Fruit fly (Drosophila melanogaster) whole organism, embryonic: ENCODE measurements around the gene eIF3d1.
A peak's percentile ranks its signal among the peaks of the same experiment; 100 is the strongest.

Experiments used
- Bgb ChIP-seq: fragments of 200-800 bp; sonication (Bioruptor generic); IDR thresholded peaks from 2 replicates; pipeline ENCODE4 v1.3.6; 2022; ENCODE audit warnings: missing biosample characterization, missing genetic modification characterization; ENCODE audit not compliant: partially characterized antibody
- CG10979 ChIP-seq: fragments of 200-800 bp; sonication (Bioruptor generic); optimal IDR thresholded peaks from 2 replicates; lab custom pipeline; 2018; ENCODE audit warnings: missing biosample characterization, mild to moderate bottlenecking, missing genetic modification characterization, moderate library complexity
- CG11456 ChIP-seq: fragments of 200-800 bp; sonication (Bioruptor generic); IDR thresholded peaks from 3 replicates; pipeline ENCODE4 v1.3.6; 2022; ENCODE audit warnings: missing biosample characterization, missing genetic modification characterization
- CG11560 ChIP-seq: fragments of 200-800 bp; sonication (Bioruptor generic); IDR thresholded peaks from 3 replicates; pipeline ENCODE4 v1.3.6; 2022; ENCODE audit warnings: missing biosample characterization, missing genetic modification characterization
- CG11723 ChIP-seq: fragments of 200-800 bp; sonication (Bioruptor generic); optimal IDR thresholded peaks from 2 replicates; lab custom pipeline; 2017; ENCODE audit warnings: missing biosample characterization, mild to moderate bottlenecking, missing genetic modification characterization
- CG12104 ChIP-seq: fragments of 200-800 bp; sonication (Bioruptor generic); optimal IDR thresholded peaks from 3 replicates; lab custom pipeline; 2016; ENCODE audit warnings: missing biosample characterization, missing genetic modification characterization
- CG14014 ChIP-seq: fragments of 200-800 bp; sonication (Bioruptor generic); IDR thresholded peaks from 2 replicates; pipeline ENCODE4 v1.3.6; 2022; ENCODE audit warnings: missing biosample characterization, missing genetic modification characterization
- CG14710 ChIP-seq: fragments of 200-800 bp; sonication (Bioruptor generic); optimal IDR thresholded peaks from 3 replicates; lab custom pipeline; 2019; ENCODE audit warnings: missing biosample characterization, mild to moderate bottlenecking, missing genetic modification characterization, moderate library complexity
- CG1529 ChIP-seq: fragments of 200-800 bp; sonication (Bioruptor generic); optimal IDR thresholded peaks from 3 replicates; lab custom pipeline; 2018; ENCODE audit warnings: missing biosample characterization, missing genetic modification characterization
- CG15696 ChIP-seq: fragments of 200-800 bp; sonication (Bioruptor generic); optimal IDR thresholded peaks from 2 replicates; lab custom pipeline; 2019; ENCODE audit warnings: missing biosample characterization, mild to moderate bottlenecking, missing genetic modification characterization, moderate library complexity
- CG17186 ChIP-seq: fragments of 200-800 bp; sonication (Bioruptor generic); optimal IDR thresholded peaks from 3 replicates; lab custom pipeline; 2017; ENCODE audit warnings: missing biosample characterization, missing genetic modification reagents, missing genetic modification characterization
- CG17361 ChIP-seq: fragments of 200-800 bp; sonication (Bioruptor generic); IDR thresholded peaks from 3 replicates; pipeline ENCODE4 v1.3.6; 2022; ENCODE audit warnings: missing biosample characterization, missing genetic modification characterization
- CG30431 ChIP-seq: fragments of 200-800 bp; sonication (Bioruptor generic); optimal IDR thresholded peaks from 2 replicates; lab custom pipeline; 2017; ENCODE audit warnings: missing biosample characterization, missing genetic modification characterization
- CG3065 ChIP-seq: fragments of 200-800 bp; sonication (Bioruptor generic); optimal IDR thresholded peaks from 2 replicates; lab custom pipeline; 2016; ENCODE audit warnings: missing biosample characterization, missing genetic modification characterization
- CG3281 ChIP-seq: fragments of 200-800 bp; sonication (Bioruptor generic); optimal IDR thresholded peaks from 3 replicates; lab custom pipeline; 2017; ENCODE audit warnings: missing biosample characterization, mild to moderate bottlenecking, missing genetic modification characterization
- CG4404 ChIP-seq: fragments of 200-800 bp; sonication (Bioruptor generic); IDR thresholded peaks from 2 replicates; pipeline ENCODE4 v1.3.6; 2022; ENCODE audit warnings: missing biosample characterization, missing genetic modification characterization
- CG6272 ChIP-seq: fragments of 200-800 bp; sonication (Bioruptor generic); IDR thresholded peaks from 2 replicates; pipeline ENCODE4 v1.3.6; 2022; ENCODE audit warnings: missing biosample characterization, missing genetic modification characterization
- CG6765 ChIP-seq: fragments of 200-800 bp; sonication (Bioruptor generic); optimal IDR thresholded peaks from 3 replicates; lab custom pipeline; 2017; ENCODE audit warnings: missing biosample characterization, mild to moderate bottlenecking, missing genetic modification characterization
- CG6854 ChIP-seq: fragments of 200-800 bp; sonication (Bioruptor generic); optimal IDR thresholded peaks from 3 replicates; lab custom pipeline; 2017; ENCODE audit warnings: missing biosample characterization, mild to moderate bottlenecking, missing genetic modification characterization
- CG7745 ChIP-seq: fragments of 200-800 bp; sonication (Bioruptor generic); optimal IDR thresholded peaks from 2 replicates; lab custom pipeline; 2018; ENCODE audit warnings: missing biosample characterization, mild to moderate bottlenecking, missing genetic modification characterization, moderate library complexity
- CG7839 ChIP-seq: fragments of 200-800 bp; sonication (Bioruptor generic); optimal IDR thresholded peaks from 3 replicates; lab custom pipeline; 2018; ENCODE audit warnings: missing biosample characterization, mild to moderate bottlenecking, missing genetic modification characterization, moderate library complexity
- CG8281 ChIP-seq: fragments of 200-800 bp; sonication (Bioruptor generic); optimal IDR thresholded peaks from 2 replicates; lab custom pipeline; 2018; ENCODE audit warnings: missing biosample characterization, mild to moderate bottlenecking, missing genetic modification characterization, moderate library complexity
- CG9817 ChIP-seq: fragments of 200-800 bp; sonication (Bioruptor generic); optimal IDR thresholded peaks from 2 replicates; lab custom pipeline; 2018; ENCODE audit warnings: missing biosample characterization, mild to moderate bottlenecking, missing genetic modification characterization, moderate library complexity
- CHES-1-like ChIP-seq: fragments of 200-800 bp; sonication (Bioruptor generic); optimal IDR thresholded peaks from 2 replicates; lab custom pipeline; 2016; ENCODE audit warnings: missing biosample characterization, missing genetic modification characterization
- CkIIα-i1 ChIP-seq: fragments of 200-800 bp; sonication (Bioruptor generic); IDR thresholded peaks from 2 replicates; pipeline ENCODE4 v1.3.6; 2022; ENCODE audit warnings: missing biosample characterization, missing genetic modification characterization
- Dad ChIP-seq: fragments of 200-800 bp; sonication (Bioruptor generic); optimal IDR thresholded peaks from 3 replicates; lab custom pipeline; 2016; ENCODE audit warnings: missing biosample characterization, missing genetic modification characterization
- Ets65A ChIP-seq: fragments of 200-800 bp; sonication (Bioruptor generic); peaks from one replicate; lab custom pipeline; 2016; ENCODE audit warnings: missing biosample characterization, missing genetic modification characterization
- Fer3 ChIP-seq: fragments of 200-800 bp; sonication (Bioruptor generic); optimal IDR thresholded peaks from 2 replicates; lab custom pipeline; 2018; ENCODE audit warnings: missing biosample characterization, mild to moderate bottlenecking, missing genetic modification characterization, moderate library complexity
- H15 ChIP-seq: fragments of 200-800 bp; sonication (Bioruptor generic); IDR thresholded peaks from 3 replicates; pipeline ENCODE4 v1.3.6; 2022; ENCODE audit warnings: missing biosample characterization, missing genetic modification characterization
- NFAT ChIP-seq: fragments of 200-800 bp; sonication (Bioruptor generic); IDR thresholded peaks from 2 replicates; pipeline ENCODE4 v1.3.6; 2022; ENCODE audit warnings: missing biosample characterization, missing genetic modification characterization
- Scr ChIP-seq: fragments of 200-800 bp; sonication (Bioruptor generic); IDR thresholded peaks from 2 replicates; pipeline ENCODE4 v1.3.6; 2022; ENCODE audit warnings: missing biosample characterization, missing genetic modification characterization; ENCODE audit not compliant: partially characterized antibody
- Tbp ChIP-seq: fragments of >200 bp; optimal IDR thresholded peaks from 2 replicates; lab custom pipeline; 2018; ENCODE audit warnings: missing biosample characterization, missing genetic modification characterization
- Usf ChIP-seq: fragments of 200-800 bp; sonication (Bioruptor generic); optimal IDR thresholded peaks from 2 replicates; lab custom pipeline; 2017; ENCODE audit warnings: missing genotype, missing biosample characterization, missing genetic modification characterization
- ab ChIP-seq: fragments of 200-800 bp; sonication (Bioruptor generic); optimal IDR thresholded peaks from 2 replicates; lab custom pipeline; 2016; ENCODE audit warnings: missing biosample characterization, missing genetic modification characterization
- ac ChIP-seq: fragments of 200-800 bp; sonication (Bioruptor generic); optimal IDR thresholded peaks from 3 replicates; lab custom pipeline; 2017; ENCODE audit warnings: missing biosample characterization, mild to moderate bottlenecking, missing genetic modification characterization
- danr ChIP-seq: fragments of 200-800 bp; sonication (Bioruptor generic); IDR thresholded peaks from 2 replicates; pipeline ENCODE4 v1.3.6; 2022; ENCODE audit warnings: missing biosample characterization, missing genetic modification characterization
- gcm2 ChIP-seq: fragments of 200-800 bp; sonication (Bioruptor generic); optimal IDR thresholded peaks from 2 replicates; lab custom pipeline; 2016; ENCODE audit warnings: missing biosample characterization, missing genetic modification characterization
- gem ChIP-seq: fragments of 200-800 bp; sonication (Bioruptor generic); optimal IDR thresholded peaks from 2 replicates; lab custom pipeline; 2019; ENCODE audit warnings: missing biosample characterization, mild to moderate bottlenecking, missing genetic modification characterization, moderate library complexity
- gsb-n ChIP-seq: fragments of 200-800 bp; sonication (Bioruptor generic); optimal IDR thresholded peaks from 3 replicates; lab custom pipeline; 2018; ENCODE audit warnings: missing biosample characterization, mild to moderate bottlenecking, missing genetic modification characterization
- hbn ChIP-seq: fragments of 200-800 bp; sonication (Bioruptor generic); IDR thresholded peaks from 2 replicates; pipeline ENCODE4 v1.3.6; 2022; ENCODE audit warnings: missing biosample characterization, missing genetic modification characterization; ENCODE audit not compliant: partially characterized antibody
- inv ChIP-seq: fragments of 200-800 bp; sonication (Bioruptor generic); IDR thresholded peaks from 2 replicates; pipeline ENCODE4 v1.3.6; 2022; ENCODE audit warnings: missing biosample characterization, missing genetic modification characterization; ENCODE audit not compliant: partially characterized antibody
- lov ChIP-seq, 2 experiments: fragments of 200-800 bp in 1 of 2; fragments of >200 bp in 1 of 2; sonication (Bioruptor generic) in 1 of 2; IDR thresholded peaks in 1 of 2; optimal IDR thresholded peaks in 1 of 2; 2 replicates in 1 of 2; 3 replicates in 1 of 2; pipeline versions ENCODE4 v1.3.6 to Lab custom; 2017 to 2022; ENCODE audit warnings: missing biosample characterization in 1 of 2, missing genetic modification characterization in 1 of 2
- maf-S ChIP-seq: fragments of 200-800 bp; sonication (Bioruptor generic); optimal IDR thresholded peaks from 2 replicates; lab custom pipeline; 2016; ENCODE audit warnings: missing biosample characterization, missing genetic modification characterization
- mam ChIP-seq: fragments of 200-800 bp; sonication (Bioruptor generic); optimal IDR thresholded peaks from 3 replicates; lab custom pipeline; 2016; ENCODE audit warnings: missing biosample characterization, missing genetic modification characterization
- nmo ChIP-seq: fragments of 200-800 bp; sonication (Bioruptor generic); optimal IDR thresholded peaks from 2 replicates; lab custom pipeline; 2018; ENCODE audit warnings: missing biosample characterization, mild to moderate bottlenecking, missing genetic modification characterization, moderate library complexity
- peb ChIP-seq: fragments of 200-800 bp; sonication (Bioruptor generic); IDR thresholded peaks from 2 replicates; pipeline ENCODE4 v1.3.6; 2022; ENCODE audit warnings: missing biosample characterization, missing genetic modification characterization
- pzg ChIP-seq: fragments of 200-800 bp; sonication (Bioruptor generic); optimal IDR thresholded peaks from 3 replicates; lab custom pipeline; 2018; ENCODE audit warnings: missing biosample characterization, mild to moderate bottlenecking, missing genetic modification characterization, moderate library complexity
- sim ChIP-seq: fragments of 200-800 bp; sonication (Bioruptor generic); IDR thresholded peaks from 2 replicates; pipeline ENCODE4 v1.3.6; 2022; ENCODE audit warnings: missing biosample characterization, missing genetic modification characterization
- vfl ChIP-seq: fragments of 200-800 bp; sonication (Bioruptor generic); optimal IDR thresholded peaks from 2 replicates; lab custom pipeline; 2016; ENCODE audit warnings: missing biosample characterization, missing genetic modification characterization
- wdn ChIP-seq: fragments of 200-800 bp; sonication (Bioruptor generic); IDR thresholded peaks from 2 replicates; pipeline ENCODE4 v1.3.6; 2022; ENCODE audit warnings: missing biosample characterization, missing genetic modification characterization

The eIF3d1 gene

DNA sequence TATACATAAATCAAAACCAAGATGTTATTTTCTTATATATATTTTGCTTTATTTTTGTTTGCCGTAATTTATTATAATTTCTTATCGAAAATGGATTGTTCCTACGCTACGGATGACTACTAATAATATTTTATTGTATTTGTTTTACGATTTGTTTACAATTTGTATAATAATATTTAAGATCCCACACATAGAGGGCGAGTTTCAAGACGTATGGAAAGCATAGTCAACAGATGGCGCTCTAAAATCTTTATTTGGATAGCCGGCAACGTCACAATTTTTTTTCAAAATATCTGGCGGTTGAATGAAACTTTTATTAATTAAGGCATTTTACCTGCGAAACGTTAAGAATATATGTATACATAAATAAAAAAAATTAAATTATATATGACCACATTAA lies 42.1 kb downstream of the eIF3d1 start (continued):
- TF ChIP-seq CG6765 (GFP tag; lab: Kevin White, UChicago) (no peak), CG11723 (no peak), CG4404 (no peak), gsb-n (tag; lab: Kevin White, UChicago) (peak; percentile 7), mam (peak; percentile 19), peb (GFP tag; lab: Robert Waterston, UW) (no peak), CG14710 (peak; percentile 14), CG14014 (GFP tag; lab: Robert Waterston, UW) (no peak), wdn (GFP tag; lab: Robert Waterston, UW) (no peak), CG8281 (tag; lab: Kevin White, UChicago) (no peak), CHES-1-like (no peak), Fer3 (peak; percentile 27), CG9817 (peak; percentile 56), CG17361 (GFP tag; lab: Robert Waterston, UW) (peak; percentile 29; the same call in 1 of the 3 replicates), CkIIα-i1 (GFP tag; lab: Robert Waterston, UW) (no peak), ac (GFP tag; lab: Kevin White, UChicago) (no peak), Dad (no peak), danr (no peak), pzg (GFP tag; lab: Kevin White, UChicago) (peak; percentile 20), CG7839 (tag; lab: Kevin White, UChicago) (peak; percentile 35), maf-S (peak; percentile 9)

DNA sequence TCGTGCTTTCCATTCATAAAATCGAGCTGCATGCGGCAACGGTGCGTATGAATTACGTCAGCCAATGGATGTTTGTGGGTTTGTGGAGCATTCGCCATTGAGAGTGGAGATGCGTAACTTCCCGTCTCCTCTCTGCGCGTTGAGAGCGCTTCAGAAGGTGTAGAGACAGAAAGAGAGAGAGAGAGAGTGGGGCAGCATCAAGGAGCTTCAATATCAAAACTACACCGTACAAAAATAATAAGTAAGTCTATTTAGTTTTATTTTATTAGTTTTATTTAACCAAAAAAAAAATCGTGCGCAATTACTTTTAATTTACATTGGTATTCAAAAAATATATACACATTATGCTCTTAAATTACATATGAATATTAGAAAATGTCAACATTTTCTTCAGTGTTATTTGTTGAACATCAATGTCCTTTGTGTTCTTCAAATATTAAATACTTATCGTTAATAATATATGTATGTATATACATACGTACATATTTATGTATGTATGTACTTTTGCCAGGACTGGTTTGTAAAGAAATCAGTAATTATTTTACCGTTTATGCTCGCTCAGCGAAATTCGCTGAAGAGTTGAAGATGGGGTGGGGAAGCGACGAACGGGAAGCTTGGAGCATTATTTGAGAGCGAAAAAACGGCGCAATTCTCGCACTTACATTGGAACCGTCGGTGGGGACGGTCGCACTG lies 43.0 kb downstream of the eIF3d1 start, which contains the start of gene CG10365:
Gene CG10365, plus strand, starts transcription at position 652 of the 693 bp plus-strand sequence.
- peak; percentile 91 for TF ChIP-seq CG6854
- peak; percentile 64; the same call in 1 of the 2 replicates for TF ChIP-seq sim (GFP tag; lab: Robert Waterston, UW)
- TF ChIP-seq Scr: no peak
- TF ChIP-seq CG17186 (GFP tag; lab: Kevin White, UChicago): no peak
- TF ChIP-seq Usf (GFP tag; lab: Kevin White, UChicago): peak; percentile 25
- peak; percentile 90 for TF ChIP-seq nmo (GFP tag; lab: Kevin White, UChicago)
- TF ChIP-seq gem (tag; lab: Kevin White, UChicago): peak; percentile 96
- no peak for TF ChIP-seq CG30431 (GFP tag; lab: Kevin White, UChicago)
- TF ChIP-seq CG15696: peak; percentile 40
- peak; percentile 32; the same call in 1 of the 2 replicates for TF ChIP-seq CG6272
- no peak for TF ChIP-seq vfl
- TF ChIP-seq NFAT (GFP tag; lab: Robert Waterston, UW): peak; percentile 50; the same call in 1 of the 2 replicates
- TF ChIP-seq ab (GFP tag; lab: Kevin White, UChicago): no peak
- TF ChIP-seq H15 (GFP tag; lab: Robert Waterston, UW): peak; percentile 67
- TF ChIP-seq inv (GFP tag; lab: Robert Waterston, UW): no peak
- no peak for TF ChIP-seq lov (optimal IDR thresholded peaks at IDR 0.05; lab: Kevin White, UChicago)
- TF ChIP-seq lov (GFP tag; IDR thresholded peaks at IDR 0.05; lab: Robert Waterston, UW): no peak
- TF ChIP-seq CG10979 (tag; lab: Kevin White, UChicago): peak; percentile 82
- no peak for TF ChIP-seq Bgb (GFP tag; lab: Robert Waterston, UW)
- TF ChIP-seq CG12104: peak; percentile 74
- TF ChIP-seq CG3065 (GFP tag; lab: Kevin White, UChicago): peak; percentile 3
- TF ChIP-seq gcm2 (GFP tag; lab: Kevin White, UChicago): no peak
- peak; percentile 50; the same call in 1 of the 2 replicates for TF ChIP-seq danr
- TF ChIP-seq Tbp: no peak
- TF ChIP-seq Ets65A (GFP tag; lab: Kevin White, UChicago): no peak
- TF ChIP-seq CG11456 (GFP tag; lab: Robert Waterston, UW): peak; percentile 72
- TF ChIP-seq CG1529 (GFP tag; lab: Kevin White, UChicago): peak; percentile 17
- TF ChIP-seq hbn (GFP tag; lab: Robert Waterston, UW): no peak
- TF ChIP-seq CG11560 (tag; lab: Robert Waterston, UW): peak; percentile 51; the same call in 2 of the 3 replicates
- peak; percentile 86 for TF ChIP-seq CG3281 (GFP tag; lab: Kevin White, UChicago)
- TF ChIP-seq CG7745: no peak
